Worm (Caenorhabditis elegans): ENCODE data around the gene eol-1.

- TF ChIP-seq him-1 (tag; optimal IDR thresholded peaks at IDR 0.05) (no peak), dao-5 (tag; optimal IDR thresholded peaks at IDR 0.05) (no peak), W03F9.2 (tag; optimal IDR thresholded peaks at IDR 0.05) (no peak)
These were observed 30.7 kb upstream of the eol-1 start for ce11 chrV:14011427-14011826.

All from whole organism, L4/young adult.